Worm (Caenorhabditis elegans) whole organism, early embryonic: ENCODE results near the gene R02D5.7.

ENCODE experiments used
- B0310.2 ChIP-seq: sonication (generic microtip); optimal IDR thresholded peaks from 2 replicates; lab custom pipeline; 2016; ENCODE audit warnings: mild to moderate bottlenecking, missing genetic modification characterization, missing compliant biosample characterization
- flt-1 ChIP-seq: fragments of 200-800 bp; sonication (Bioruptor generic); IDR thresholded peaks from 2 replicates; pipeline ENCODE4 v1.3.6; 2022; ENCODE audit warnings: missing genetic modification characterization, missing compliant biosample characterization
- pes-1 ChIP-seq: fragments of 200-800 bp; sonication (Bioruptor generic); IDR thresholded peaks from 2 replicates; pipeline ENCODE4 v1.3.6; 2022; ENCODE audit warnings: missing genetic modification reagents, missing genetic modification characterization, missing compliant biosample characterization
- tbx-37 ChIP-seq: fragments of 200-800 bp; sonication (Bioruptor generic); conservative IDR thresholded peaks from 2 replicates; pipeline ENCODE4 v1.3.6; 2022; ENCODE audit warnings: missing genetic modification reagents, missing genetic modification characterization, missing compliant biosample characterization

- TF ChIP-seq flt-1 (GFP tag; lab: Robert Waterston, UW), result no peak
- TF ChIP-seq pes-1 (GFP tag; lab: Robert Waterston, UW), result no peak
- no peak for TF ChIP-seq tbx-37 (GFP tag; lab: Robert Waterston, UW)
- TF ChIP-seq B0310.2 (tag; lab: Kevin White, UChicago), result no peak
Observed at ce11 chrV:14456626-14457025, 24.7 kb downstream of the R02D5.7 start, which contains the start of gene bmk-1.
